Fruit fly (Drosophila melanogaster) whole organism, embryonic: Measurements from ENCODE around the gene Pde11.

ENCODE experiments used
- Atf6 ChIP-seq: fragments of 200-800 bp; sonication (Bioruptor generic); IDR thresholded peaks from 2 replicates; pipeline ENCODE4 v1.3.6; 2022; ENCODE audit warnings: missing biosample characterization, missing genetic modification characterization
- Blimp-1 ChIP-seq: fragments of 200-800 bp; sonication (Bioruptor generic); optimal IDR thresholded peaks from 3 replicates; lab custom pipeline; 2018; ENCODE audit warnings: missing biosample characterization, missing genetic modification characterization, mild to moderate bottlenecking, moderate library complexity, missing genetic modification reagents
- CG11504 ChIP-seq: fragments of 200-800 bp; sonication (Bioruptor generic); optimal IDR thresholded peaks from 3 replicates; lab custom pipeline; 2019; ENCODE audit warnings: missing biosample characterization, mild to moderate bottlenecking, missing genetic modification characterization, moderate library complexity
- CG11560 ChIP-seq: fragments of 200-800 bp; sonication (Bioruptor generic); IDR thresholded peaks from 3 replicates; pipeline ENCODE4 v1.3.6; 2022; ENCODE audit warnings: missing biosample characterization, missing genetic modification characterization
- CG12236 ChIP-seq: fragments of 200-800 bp; sonication (Bioruptor generic); optimal IDR thresholded peaks from 2 replicates; lab custom pipeline; 2016; ENCODE audit warnings: missing biosample characterization, missing genetic modification characterization
- CG12391 ChIP-seq: fragments of 200-800 bp; sonication (Bioruptor generic); optimal IDR thresholded peaks from 3 replicates; lab custom pipeline; 2018; ENCODE audit warnings: missing biosample characterization, mild to moderate bottlenecking, missing genetic modification characterization, moderate library complexity
- CG14441 ChIP-seq: fragments of 200-800 bp; sonication (Bioruptor generic); IDR thresholded peaks from 2 replicates; pipeline ENCODE4 v1.3.6; 2022; ENCODE audit warnings: missing biosample characterization, missing genetic modification characterization
- CG15479 ChIP-seq: fragments of 200-800 bp; sonication (Bioruptor generic); optimal IDR thresholded peaks from 3 replicates; lab custom pipeline; 2019; ENCODE audit warnings: missing biosample characterization, mild to moderate bottlenecking, missing genetic modification characterization, moderate library complexity
- CG15514 ChIP-seq: fragments of 200-800 bp; sonication (Bioruptor generic); optimal IDR thresholded peaks from 3 replicates; lab custom pipeline; 2017; ENCODE audit warnings: missing biosample characterization, missing genetic modification characterization, mild to moderate bottlenecking, moderate library complexity, missing genetic modification reagents
- CG1603 ChIP-seq: fragments of 200-800 bp; sonication (Bioruptor generic); optimal IDR thresholded peaks from 2 replicates; lab custom pipeline; 2019; ENCODE audit warnings: missing biosample characterization, mild to moderate bottlenecking, missing genetic modification characterization, moderate library complexity
- CG17328 ChIP-seq: fragments of 200-800 bp; sonication (Bioruptor generic); IDR thresholded peaks from 2 replicates; pipeline ENCODE4 v1.3.6; 2022; ENCODE audit warnings: missing biosample characterization, missing genetic modification characterization
- CG17361 ChIP-seq: fragments of 200-800 bp; sonication (Bioruptor generic); IDR thresholded peaks from 3 replicates; pipeline ENCODE4 v1.3.6; 2022; ENCODE audit warnings: missing biosample characterization, missing genetic modification characterization
- CG2678 ChIP-seq: fragments of 200-800 bp; sonication (Bioruptor generic); optimal IDR thresholded peaks from 3 replicates; lab custom pipeline; 2019; ENCODE audit warnings: missing biosample characterization, mild to moderate bottlenecking, missing genetic modification characterization, moderate library complexity
- CG32767 ChIP-seq: fragments of 200-800 bp; sonication (Bioruptor generic); IDR thresholded peaks from 2 replicates; pipeline ENCODE4 v1.3.6; 2022; ENCODE audit warnings: missing biosample characterization, missing genetic modification characterization
- CG3838 ChIP-seq: fragments of 200-800 bp; sonication (Bioruptor generic); optimal IDR thresholded peaks from 3 replicates; lab custom pipeline; 2016; ENCODE audit warnings: missing biosample characterization, missing genetic modification characterization
- CG5953 ChIP-seq: fragments of 200-800 bp; sonication (Bioruptor generic); IDR thresholded peaks from 2 replicates; pipeline ENCODE4 v1.3.6; 2022; ENCODE audit warnings: missing biosample characterization, missing genetic modification characterization
- CG6791 ChIP-seq: fragments of 200-800 bp; sonication (Bioruptor generic); IDR thresholded peaks from 3 replicates; pipeline ENCODE4 v1.3.6; 2022; ENCODE audit warnings: missing biosample characterization, missing genetic modification characterization; ENCODE audit not compliant: partially characterized antibody
- CG6813 ChIP-seq: fragments of 200-800 bp; sonication (Bioruptor generic); optimal IDR thresholded peaks from 2 replicates; lab custom pipeline; 2017; ENCODE audit warnings: missing biosample characterization, missing genetic modification characterization, mild to moderate bottlenecking, moderate library complexity, missing genetic modification reagents
- CG7556 ChIP-seq: fragments of 200-800 bp; sonication (Bioruptor generic); optimal IDR thresholded peaks from 2 replicates; lab custom pipeline; 2017; ENCODE audit warnings: missing biosample characterization, mild to moderate bottlenecking, missing genetic modification characterization
- CG7839 ChIP-seq: fragments of 200-800 bp; sonication (Bioruptor generic); optimal IDR thresholded peaks from 3 replicates; lab custom pipeline; 2018; ENCODE audit warnings: missing biosample characterization, mild to moderate bottlenecking, missing genetic modification characterization, moderate library complexity
- CG8478 ChIP-seq: fragments of >200 bp; optimal IDR thresholded peaks from 2 replicates; lab custom pipeline; 2018
- Dip2 ChIP-seq: fragments of 200-800 bp; sonication (Bioruptor generic); IDR thresholded peaks from 2 replicates; pipeline ENCODE4 v1.3.6; 2022; ENCODE audit warnings: missing biosample characterization, missing genetic modification characterization
- Ets97D ChIP-seq: fragments of 200-800 bp; sonication (Bioruptor generic); optimal IDR thresholded peaks from 3 replicates; lab custom pipeline; 2016; ENCODE audit warnings: missing biosample characterization, missing genetic modification characterization
- Fer2 ChIP-seq: fragments of 200-800 bp; sonication (Bioruptor generic); optimal IDR thresholded peaks from 2 replicates; lab custom pipeline; 2018; ENCODE audit warnings: missing biosample characterization, mild to moderate bottlenecking, missing genetic modification characterization, moderate library complexity
- H15 ChIP-seq: fragments of 200-800 bp; sonication (Bioruptor generic); IDR thresholded peaks from 3 replicates; pipeline ENCODE4 v1.3.6; 2022; ENCODE audit warnings: missing biosample characterization, missing genetic modification characterization
- Hmr ChIP-seq: fragments of 200-800 bp; sonication (Bioruptor generic); optimal IDR thresholded peaks from 3 replicates; lab custom pipeline; 2017; ENCODE audit warnings: mild to moderate bottlenecking, missing biosample characterization, missing genetic modification reagents, missing genetic modification characterization
- Jarid2 ChIP-seq: fragments of 200-800 bp; sonication (Bioruptor generic); optimal IDR thresholded peaks from 3 replicates; lab custom pipeline; 2017; ENCODE audit warnings: mild to moderate bottlenecking, missing biosample characterization, missing genetic modification reagents, missing genetic modification characterization
- Med ChIP-seq: fragments of 200-800 bp; sonication (Bioruptor generic); peaks from one replicate; lab custom pipeline; 2016; ENCODE audit warnings: missing biosample characterization, missing genetic modification characterization, mild to moderate bottlenecking, inconsistent platforms, moderate library complexity
- Myb ChIP-seq: fragments of 200-800 bp; sonication (Bioruptor generic); optimal IDR thresholded peaks from 2 replicates; lab custom pipeline; 2016; ENCODE audit warnings: missing biosample characterization, missing genetic modification characterization
- NfI ChIP-seq: fragments of 200-800 bp; sonication (Bioruptor generic); optimal IDR thresholded peaks from 3 replicates; lab custom pipeline; 2018; ENCODE audit warnings: missing biosample characterization, mild to moderate bottlenecking, missing genetic modification characterization, moderate library complexity
- Rfx ChIP-seq: fragments of 200-800 bp; sonication (Bioruptor generic); IDR thresholded peaks from 2 replicates; pipeline ENCODE4 v1.3.6; 2022; ENCODE audit warnings: missing biosample characterization, missing genetic modification characterization
- ac ChIP-seq: fragments of 200-800 bp; sonication (Bioruptor generic); optimal IDR thresholded peaks from 3 replicates; lab custom pipeline; 2017; ENCODE audit warnings: missing biosample characterization, mild to moderate bottlenecking, missing genetic modification characterization
- al ChIP-seq: fragments of 200-800 bp; sonication (Bioruptor generic); IDR thresholded peaks from 2 replicates; pipeline ENCODE4 v1.3.6; 2022; ENCODE audit warnings: missing biosample characterization, missing genetic modification characterization
- ara ChIP-seq: fragments of 200-800 bp; sonication (Bioruptor generic); IDR thresholded peaks from 2 replicates; pipeline ENCODE4 v1.3.6; 2022; ENCODE audit warnings: missing biosample characterization, missing genetic modification characterization
- bigmax ChIP-seq: fragments of 200-800 bp; sonication (Bioruptor generic); optimal IDR thresholded peaks from 2 replicates; lab custom pipeline; 2018; ENCODE audit warnings: missing biosample characterization, mild to moderate bottlenecking, missing genetic modification characterization
- cg ChIP-seq: fragments of 200-800 bp; sonication (Bioruptor generic); optimal IDR thresholded peaks from 3 replicates; lab custom pipeline; 2019; ENCODE audit warnings: missing biosample characterization, mild to moderate bottlenecking, missing genetic modification characterization, moderate library complexity
- chm ChIP-seq: fragments of 200-800 bp; sonication (Bioruptor generic); IDR thresholded peaks from 2 replicates; pipeline ENCODE4 v1.3.6; 2022; ENCODE audit warnings: missing biosample characterization, missing genetic modification characterization
- fd64A ChIP-seq: fragments of 200-800 bp; sonication (Bioruptor generic); optimal IDR thresholded peaks from 3 replicates; lab custom pipeline; 2018; ENCODE audit warnings: missing biosample characterization, mild to moderate bottlenecking, missing genetic modification characterization
- gfzf ChIP-seq: fragments of 200-800 bp; sonication (Bioruptor generic); optimal IDR thresholded peaks from 2 replicates; lab custom pipeline; 2016; ENCODE audit warnings: missing biosample characterization, mild to moderate bottlenecking, missing genetic modification characterization, moderate library complexity
- hth ChIP-seq: fragments of >200 bp; optimal IDR thresholded peaks from 2 replicates; lab custom pipeline; 2017; ENCODE audit warnings: inconsistent platforms
- kay ChIP-seq: fragments of 200-800 bp; sonication (Bioruptor generic); optimal IDR thresholded peaks from 2 replicates; lab custom pipeline; 2016; ENCODE audit warnings: missing biosample characterization, missing genetic modification characterization
- lab ChIP-seq: fragments of 200-800 bp; sonication (Bioruptor generic); optimal IDR thresholded peaks from 3 replicates; lab custom pipeline; 2017; ENCODE audit warnings: missing biosample characterization, missing genetic modification characterization, mild to moderate bottlenecking, moderate library complexity, missing genetic modification reagents
- lov ChIP-seq, 2 experiments: fragments of 200-800 bp in 1 of 2; fragments of >200 bp in 1 of 2; sonication (Bioruptor generic) in 1 of 2; IDR thresholded peaks in 1 of 2; optimal IDR thresholded peaks in 1 of 2; 2 replicates in 1 of 2; 3 replicates in 1 of 2; pipeline versions ENCODE4 v1.3.6 to Lab custom; 2017 to 2022; ENCODE audit warnings: missing biosample characterization in 1 of 2, missing genetic modification characterization in 1 of 2
- oc ChIP-seq: fragments of 200-800 bp; sonication (Bioruptor generic); optimal IDR thresholded peaks from 2 replicates; lab custom pipeline; 2018; ENCODE audit warnings: missing biosample characterization, mild to moderate bottlenecking, missing genetic modification characterization, moderate library complexity
- prd ChIP-seq, 3 experiments: fragments of >200 bp in 2 of 3; fragments of 200-800 bp in 1 of 3; sonication (Bioruptor generic) in 1 of 3; optimal IDR thresholded peaks in 2 of 3; IDR thresholded peaks in 1 of 3; 2 replicates in 2 of 3; 3 replicates in 1 of 3; pipeline versions ENCODE4 v1.3.6 to Lab custom; 2017 to 2022; ENCODE audit warnings: missing biosample characterization in 1 of 3, missing genetic modification characterization in 1 of 3
- psq ChIP-seq: fragments of 200-800 bp; sonication (Bioruptor generic); optimal IDR thresholded peaks from 2 replicates; lab custom pipeline; 2017; ENCODE audit warnings: missing biosample characterization, missing genetic modification characterization
- slbo ChIP-seq: fragments of 200-800 bp; sonication (Bioruptor generic); IDR thresholded peaks from 2 replicates; pipeline ENCODE4 v1.3.6; 2022; ENCODE audit warnings: missing biosample characterization, missing genetic modification characterization
- sob ChIP-seq: fragments of 200-800 bp; sonication (Bioruptor generic); IDR thresholded peaks from 2 replicates; pipeline ENCODE4 v1.3.6; 2022; ENCODE audit warnings: missing biosample characterization, missing genetic modification characterization
- tup ChIP-seq: fragments of 200-800 bp; sonication (Bioruptor generic); optimal IDR thresholded peaks from 2 replicates; lab custom pipeline; 2016; ENCODE audit warnings: missing biosample characterization, mild to moderate bottlenecking, missing genetic modification characterization, moderate library complexity
- wek ChIP-seq: fragments of 200-800 bp; sonication (Bioruptor generic); optimal IDR thresholded peaks from 3 replicates; lab custom pipeline; 2018; ENCODE audit warnings: missing biosample characterization, mild to moderate bottlenecking, missing genetic modification characterization, moderate library complexity

The Pde11 gene

DNA sequence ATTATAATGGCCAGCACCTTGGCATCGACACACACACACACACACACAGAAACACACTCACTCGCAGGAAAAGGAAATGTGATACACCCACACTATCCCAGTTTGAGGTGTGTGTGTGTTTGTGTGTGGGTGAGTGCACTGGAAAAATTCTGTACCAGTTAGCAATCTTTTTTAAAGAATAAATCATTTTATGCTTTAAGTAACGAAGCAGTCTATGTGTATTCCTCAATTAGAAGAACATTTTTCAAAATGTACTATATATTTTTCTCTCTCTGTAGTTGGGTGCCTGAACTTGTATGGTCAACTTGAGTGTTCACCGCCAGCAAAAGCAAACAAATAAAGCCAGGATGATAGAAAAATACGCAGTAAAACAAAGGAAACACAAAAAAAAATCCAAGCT, 5.5 kb downstream of the Pde11 start (continued):
- TF ChIP-seq sob (GFP tag; lab: Robert Waterston, UW) (peak; percentile 15; the same call in 1 of the 2 replicates), kay (GFP tag; lab: Kevin White, UChicago) (no peak), oc (tag; lab: Kevin White, UChicago) (no peak), CG3838 (no peak), ac (GFP tag; lab: Kevin White, UChicago) (no peak), CG15514 (GFP tag; lab: Kevin White, UChicago) (peak; percentile 4), Atf6 (peak; percentile 62; the same call in 1 of the 2 replicates), CG17361 (GFP tag; lab: Robert Waterston, UW) (0 out of 3 replicates have a peak, but pooled peaks have one; percentile 21), cg (no peak), CG15479 (no peak), slbo (GFP tag; lab: Robert Waterston, UW) (peak; percentile 52), gfzf (GFP tag; lab: Kevin White, UChicago) (no peak), CG7556 (GFP tag; lab: Kevin White, UChicago) (no peak), lov (optimal IDR thresholded peaks at IDR 0.05; lab: Kevin White, UChicago) (no peak), lov (GFP tag; IDR thresholded peaks at IDR 0.05; lab: Robert Waterston, UW) (no peak), fd64A (GFP tag; lab: Kevin White, UChicago) (no peak), CG1603 (tag; lab: Kevin White, UChicago) (peak; percentile 14), prd (optimal IDR thresholded peaks at IDR 0.05; lab: Kevin White, UChicago) (no peak), prd (GFP tag; IDR thresholded peaks at IDR 0.05; lab: Robert Waterston, UW) (peak; percentile 78), Jarid2 (GFP tag; lab: Kevin White, UChicago) (no peak), lab (GFP tag; lab: Kevin White, UChicago) (peak; percentile 66), ara (peak; percentile 51), CG14441 (GFP tag; lab: Robert Waterston, UW) (peak; percentile 56; the same call in 1 of the 2 replicates), Rfx (GFP tag; lab: Robert Waterston, UW) (0 out of 2 replicates have a peak, but pooled peaks have one; percentile 33), CG5953 (GFP tag; lab: Robert Waterston, UW) (peak; percentile 61), bigmax (GFP tag; lab: Kevin White, UChicago) (no peak), Myb (GFP tag; lab: Kevin White, UChicago) (no peak), psq (GFP tag; lab: Kevin White, UChicago) (no peak), NfI (no peak), CG12236 (GFP tag; lab: Kevin White, UChicago) (no peak), CG32767 (GFP tag; lab: Robert Waterston, UW) (no peak), wek (GFP tag; lab: Kevin White, UChicago) (no peak), chm (no peak), CG6791 (GFP tag; lab: Robert Waterston, UW) (no peak), Blimp-1 (GFP tag; lab: Kevin White, UChicago) (peak; percentile 6), Hmr (peak; percentile 50), CG11504 (tag; lab: Kevin White, UChicago) (peak; percentile 42), H15 (GFP tag; lab: Robert Waterston, UW) (0 out of 3 replicates have a peak, but pooled peaks have one; percentile 39), CG2678 (peak; percentile 49), Fer2 (tag; lab: Kevin White, UChicago) (no peak), CG17328 (GFP tag; lab: Robert Waterston, UW) (no peak), Dip2 (no peak), CG12391 (tag; lab: Kevin White, UChicago) (peak; percentile 10), tup (GFP tag; lab: Kevin White, UChicago) (no peak), al (GFP tag; lab: Robert Waterston, UW) (0 out of 2 replicates have a peak, but pooled peaks have one; percentile 8), CG11560 (tag; lab: Robert Waterston, UW) (no peak), hth (lab: Kevin White, UChicago) (no peak), CG6813 (GFP tag; lab: Kevin White, UChicago) (no peak), CG7839 (tag; lab: Kevin White, UChicago) (no peak), Med (GFP tag; lab: Kevin White, UChicago) (peak; percentile 70), CG8478 (lab: Kevin White, UChicago) (no peak), Ets97D (GFP tag; lab: Kevin White, UChicago) (no peak)
